Fruit fly (Drosophila melanogaster) whole organism, embryonic: ENCODE data around the gene Ccp84Aa.

Experiments
- Atf3 ChIP-seq: fragments of 200-800 bp; sonication (Bioruptor generic); optimal IDR thresholded peaks from 3 replicates; lab custom pipeline; 2016; ENCODE audit warnings: missing biosample characterization, missing genetic modification characterization
- CG10267 ChIP-seq: fragments of 200-800 bp; sonication (Bioruptor generic); optimal IDR thresholded peaks from 2 replicates; lab custom pipeline; 2018; ENCODE audit warnings: missing biosample characterization, mild to moderate bottlenecking, missing genetic modification characterization, moderate library complexity
- CG10274 ChIP-seq: fragments of 200-800 bp; sonication (Bioruptor generic); optimal IDR thresholded peaks from 3 replicates; lab custom pipeline; 2017; ENCODE audit warnings: missing biosample characterization, mild to moderate bottlenecking, missing genetic modification characterization
- CG11696 ChIP-seq: fragments of 200-800 bp; sonication (Bioruptor generic); IDR thresholded peaks from 2 replicates; pipeline ENCODE4 v1.3.6; 2022; ENCODE audit warnings: missing biosample characterization, missing genetic modification characterization
- CG12104 ChIP-seq: fragments of 200-800 bp; sonication (Bioruptor generic); optimal IDR thresholded peaks from 3 replicates; lab custom pipeline; 2016; ENCODE audit warnings: missing biosample characterization, missing genetic modification characterization
- CG1233 ChIP-seq: fragments of 200-800 bp; sonication (Bioruptor generic); optimal IDR thresholded peaks from 4 replicates; lab custom pipeline; 2018; ENCODE audit warnings: missing biosample characterization, mild to moderate bottlenecking, missing genetic modification characterization
- CG13287 ChIP-seq: fragments of 200-800 bp; sonication (Bioruptor generic); IDR thresholded peaks from 2 replicates; pipeline ENCODE4 v1.3.6; 2022; ENCODE audit warnings: missing biosample characterization, missing genetic modification characterization; ENCODE audit not compliant: partially characterized antibody
- CG13424 ChIP-seq: fragments of 200-800 bp; sonication (Bioruptor generic); optimal IDR thresholded peaks from 2 replicates; lab custom pipeline; 2019; ENCODE audit warnings: missing biosample characterization, mild to moderate bottlenecking, missing genetic modification characterization, moderate library complexity
- CG1647 ChIP-seq: fragments of 200-800 bp; sonication (Bioruptor generic); optimal IDR thresholded peaks from 3 replicates; lab custom pipeline; 2016; ENCODE audit warnings: missing biosample characterization, missing genetic modification characterization
- CG18262 ChIP-seq: fragments of 200-800 bp; optimal IDR thresholded peaks from 3 replicates; lab custom pipeline; 2019; ENCODE audit warnings: missing biosample characterization, mild to moderate bottlenecking, missing genetic modification characterization, moderate library complexity
- CG2678 ChIP-seq: fragments of 200-800 bp; sonication (Bioruptor generic); optimal IDR thresholded peaks from 3 replicates; lab custom pipeline; 2019; ENCODE audit warnings: missing biosample characterization, mild to moderate bottlenecking, missing genetic modification characterization, moderate library complexity
- CG2712 ChIP-seq: fragments of 200-800 bp; optimal IDR thresholded peaks from 3 replicates; lab custom pipeline; 2019; ENCODE audit warnings: missing biosample characterization, mild to moderate bottlenecking, missing genetic modification characterization, moderate library complexity
- CG3995 ChIP-seq: fragments of 200-800 bp; sonication (Bioruptor generic); optimal IDR thresholded peaks from 3 replicates; lab custom pipeline; 2016; ENCODE audit warnings: missing biosample characterization, missing genetic modification characterization
- CG5180 ChIP-seq: fragments of 200-800 bp; sonication (Bioruptor generic); optimal IDR thresholded peaks from 3 replicates; lab custom pipeline; 2017; ENCODE audit warnings: missing biosample characterization, missing genetic modification characterization, mild to moderate bottlenecking, moderate library complexity, missing genetic modification reagents
- CG6272 ChIP-seq: fragments of 200-800 bp; sonication (Bioruptor generic); IDR thresholded peaks from 2 replicates; pipeline ENCODE4 v1.3.6; 2022; ENCODE audit warnings: missing biosample characterization, missing genetic modification characterization
- CG7556 ChIP-seq: fragments of 200-800 bp; sonication (Bioruptor generic); optimal IDR thresholded peaks from 2 replicates; lab custom pipeline; 2017; ENCODE audit warnings: missing biosample characterization, mild to moderate bottlenecking, missing genetic modification characterization
- CG7839 ChIP-seq: fragments of 200-800 bp; sonication (Bioruptor generic); optimal IDR thresholded peaks from 3 replicates; lab custom pipeline; 2018; ENCODE audit warnings: missing biosample characterization, mild to moderate bottlenecking, missing genetic modification characterization, moderate library complexity
- CG8290 ChIP-seq, 3 experiments: fragments of 200-800 bp; sonication (Bioruptor generic); optimal IDR thresholded peaks; 2 replicates each; lab custom pipeline; 2016 to 2019; ENCODE audit warnings: missing biosample characterization in 3 of 3, missing genetic modification characterization in 3 of 3, mild to moderate bottlenecking in 2 of 3, moderate library complexity in 1 of 3
- CG8924 ChIP-seq: fragments of 200-800 bp; optimal IDR thresholded peaks from 3 replicates; lab custom pipeline; 2019; ENCODE audit warnings: missing biosample characterization, mild to moderate bottlenecking, missing genetic modification characterization, moderate library complexity
- CG9727 ChIP-seq: fragments of 200-800 bp; sonication (Bioruptor generic); optimal IDR thresholded peaks from 3 replicates; lab custom pipeline; 2017; ENCODE audit warnings: missing biosample characterization, mild to moderate bottlenecking, missing genetic modification characterization
- CHES-1-like ChIP-seq: fragments of 200-800 bp; sonication (Bioruptor generic); optimal IDR thresholded peaks from 2 replicates; lab custom pipeline; 2016; ENCODE audit warnings: missing biosample characterization, missing genetic modification characterization
- Deaf1 ChIP-seq: fragments of 200-800 bp; optimal IDR thresholded peaks from 3 replicates; lab custom pipeline; 2019; ENCODE audit warnings: missing biosample characterization, mild to moderate bottlenecking, missing genetic modification characterization, moderate library complexity
- Drgx ChIP-seq: fragments of 200-800 bp; sonication (Bioruptor generic); IDR thresholded peaks from 2 replicates; pipeline ENCODE4 v1.3.6; 2022; ENCODE audit warnings: missing biosample characterization, missing genetic modification characterization
- E2f2 ChIP-seq: fragments of 200-800 bp; sonication (Bioruptor generic); IDR thresholded peaks from 2 replicates; pipeline ENCODE4 v1.3.6; 2022; ENCODE audit warnings: missing biosample characterization, missing genetic modification characterization
- H2.0 ChIP-seq: fragments of 200-800 bp; sonication (Bioruptor generic); IDR thresholded peaks from 2 replicates; pipeline ENCODE4 v1.3.6; 2022; ENCODE audit warnings: missing biosample characterization, missing genetic modification characterization
- HLHmδ ChIP-seq: fragments of 200-800 bp; sonication (Bioruptor generic); optimal IDR thresholded peaks from 2 replicates; lab custom pipeline; 2018; ENCODE audit warnings: missing biosample characterization, mild to moderate bottlenecking, missing genetic modification characterization, moderate library complexity
- Hey ChIP-seq: fragments of 200-800 bp; sonication (Bioruptor generic); optimal IDR thresholded peaks from 3 replicates; lab custom pipeline; 2018; ENCODE audit warnings: missing biosample characterization, mild to moderate bottlenecking, missing genetic modification characterization
- Meics ChIP-seq: fragments of 200-800 bp; sonication (Bioruptor generic); optimal IDR thresholded peaks from 2 replicates; lab custom pipeline; 2017; ENCODE audit warnings: missing biosample characterization, mild to moderate bottlenecking, missing genetic modification characterization
- Pdp1 ChIP-seq, 2 experiments: fragments of 200-800 bp; sonication (Bioruptor generic); optimal IDR thresholded peaks; 3 replicates each; lab custom pipeline; 2016; ENCODE audit warnings: missing biosample characterization in 2 of 2, missing genetic modification characterization in 2 of 2, mild to moderate bottlenecking in 1 of 2, moderate library complexity in 1 of 2
- Sox100B ChIP-seq: fragments of 200-800 bp; sonication (Bioruptor generic); optimal IDR thresholded peaks from 3 replicates; lab custom pipeline; 2018; ENCODE audit warnings: missing biosample characterization, mild to moderate bottlenecking, missing genetic modification characterization
- Usf ChIP-seq: fragments of 200-800 bp; sonication (Bioruptor generic); optimal IDR thresholded peaks from 2 replicates; lab custom pipeline; 2017; ENCODE audit warnings: missing genotype, missing biosample characterization, missing genetic modification characterization
- bsh ChIP-seq, 2 experiments: fragments of 200-800 bp; sonication (Bioruptor generic); optimal IDR thresholded peaks; 2 replicates each; lab custom pipeline; 2017 to 2018; ENCODE audit warnings: mild to moderate bottlenecking in 2 of 2, missing biosample characterization in 2 of 2, missing genetic modification characterization in 2 of 2, moderate library complexity in 1 of 2
- btn ChIP-seq: fragments of 200-800 bp; sonication (Bioruptor generic); optimal IDR thresholded peaks from 2 replicates; lab custom pipeline; 2016; ENCODE audit warnings: missing biosample characterization, missing genetic modification characterization
- chif ChIP-seq, 2 experiments: fragments of 200-800 bp; sonication (Bioruptor generic); optimal IDR thresholded peaks; 3 replicates each; lab custom pipeline; 2016; ENCODE audit warnings: missing biosample characterization in 2 of 2, missing genetic modification characterization in 2 of 2
- fd102C ChIP-seq: fragments of 200-800 bp; sonication (Bioruptor generic); optimal IDR thresholded peaks from 2 replicates; lab custom pipeline; 2018; ENCODE audit warnings: missing biosample characterization, mild to moderate bottlenecking, missing genetic modification characterization, moderate library complexity
- kni ChIP-seq: fragments of 200-800 bp; sonication (Bioruptor generic); optimal IDR thresholded peaks from 3 replicates; lab custom pipeline; 2017; ENCODE audit warnings: mild to moderate bottlenecking, missing biosample characterization, missing genetic modification reagents, missing genetic modification characterization
- knrl ChIP-seq: fragments of 200-800 bp; sonication (Bioruptor generic); IDR thresholded peaks from 3 replicates; pipeline ENCODE4 v1.3.6; 2022; ENCODE audit warnings: missing biosample characterization, missing genetic modification characterization; ENCODE audit not compliant: partially characterized antibody
- mld ChIP-seq: fragments of 200-800 bp; sonication (Bioruptor generic); IDR thresholded peaks from 3 replicates; pipeline ENCODE4 v1.3.6; 2022; ENCODE audit warnings: missing biosample characterization, missing genetic modification characterization; ENCODE audit not compliant: partially characterized antibody
- nmo ChIP-seq: fragments of 200-800 bp; sonication (Bioruptor generic); optimal IDR thresholded peaks from 2 replicates; lab custom pipeline; 2018; ENCODE audit warnings: missing biosample characterization, mild to moderate bottlenecking, missing genetic modification characterization, moderate library complexity
- pita ChIP-seq: fragments of 200-800 bp; sonication (Bioruptor generic); optimal IDR thresholded peaks from 2 replicates; lab custom pipeline; 2017; ENCODE audit warnings: missing biosample characterization, mild to moderate bottlenecking, missing genetic modification characterization
- tio ChIP-seq: fragments of 200-800 bp; sonication (Bioruptor generic); optimal IDR thresholded peaks from 2 replicates; lab custom pipeline; 2017; ENCODE audit warnings: missing biosample characterization, missing genetic modification characterization, inconsistent platforms
- tll ChIP-seq, 2 experiments: fragments of 200-800 bp in 1 of 2; fragments of >200 bp in 1 of 2; sonication (Bioruptor generic) in 1 of 2; optimal IDR thresholded peaks; 2 replicates each; lab custom pipeline; 2017 to 2019; ENCODE audit warnings: missing biosample characterization in 2 of 2, missing genetic modification characterization in 2 of 2, mild to moderate bottlenecking in 1 of 2, moderate library complexity in 1 of 2
- vnd ChIP-seq: fragments of 200-800 bp; sonication (Bioruptor generic); IDR thresholded peaks from 3 replicates; pipeline ENCODE4 v1.3.6; 2022; ENCODE audit warnings: missing biosample characterization, missing genetic modification characterization; ENCODE audit not compliant: partially characterized antibody
- vvl ChIP-seq: fragments of 200-800 bp; sonication (Bioruptor generic); IDR thresholded peaks from 2 replicates; pipeline ENCODE4 v1.3.6; 2022; ENCODE audit warnings: missing biosample characterization, missing genetic modification characterization
- wek ChIP-seq: fragments of 200-800 bp; sonication (Bioruptor generic); optimal IDR thresholded peaks from 3 replicates; lab custom pipeline; 2018; ENCODE audit warnings: missing biosample characterization, mild to moderate bottlenecking, missing genetic modification characterization, moderate library complexity
- zfh1 ChIP-seq: fragments of 200-800 bp; sonication (Bioruptor generic); IDR thresholded peaks from 3 replicates; pipeline ENCODE4 v1.3.6; 2022; ENCODE audit warnings: missing biosample characterization, missing genetic modification characterization

The Ccp84Aa gene

DNA sequence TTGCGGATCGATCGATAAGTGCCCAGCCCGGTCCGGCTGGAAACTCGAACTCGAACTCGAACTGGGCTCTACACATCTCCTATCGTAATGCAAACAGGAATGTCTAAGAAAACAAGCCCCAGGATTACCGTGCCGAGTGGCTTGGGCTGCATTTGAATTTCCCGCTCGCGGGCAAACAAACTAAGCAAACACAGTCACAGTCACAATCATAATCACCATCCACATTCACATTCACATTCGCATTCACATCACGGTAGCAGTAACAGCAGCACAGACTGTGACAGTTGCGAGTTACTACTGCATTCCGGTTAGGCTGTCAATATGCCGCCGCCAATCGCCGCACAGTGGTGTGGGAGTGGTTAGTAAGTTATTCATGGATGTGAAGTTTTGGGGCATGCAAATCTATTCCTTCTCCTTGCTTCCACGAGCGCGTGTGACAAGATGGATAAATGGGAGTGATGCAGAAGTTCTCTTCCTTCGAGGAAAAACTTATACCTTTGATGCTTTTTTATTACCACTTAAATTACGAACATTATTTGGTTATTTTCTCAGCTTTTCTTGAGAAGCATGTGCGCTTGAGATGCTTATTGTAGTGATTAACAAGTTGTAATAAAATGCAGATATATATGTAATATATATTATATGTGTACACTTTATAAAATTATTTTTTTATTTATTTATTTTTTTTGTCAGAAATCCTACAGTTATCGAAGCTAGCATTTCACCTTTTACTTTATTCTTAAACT, 39.3 kb upstream of the Ccp84Aa start (continued):
- no peak for TF ChIP-seq Deaf1
- peak; percentile 9; the same call in 1 of the 2 replicates for TF ChIP-seq CG13287 (GFP tag; lab: Robert Waterston, UW)
- peak; percentile 61 for TF ChIP-seq CG18262 (tag; lab: Kevin White, UChicago)
- TF ChIP-seq CG13424 (tag; lab: Kevin White, UChicago): peak; percentile 18
- peak; percentile 65 for TF ChIP-seq CG7556 (GFP tag; lab: Kevin White, UChicago)
- peak; percentile 15 for TF ChIP-seq CG7839 (tag; lab: Kevin White, UChicago)
- TF ChIP-seq mld: no peak
- TF ChIP-seq pita (GFP tag; lab: Kevin White, UChicago): no peak
- TF ChIP-seq kni (GFP tag; lab: Kevin White, UChicago): no peak
- TF ChIP-seq E2f2 (GFP tag; lab: Robert Waterston, UW): peak; percentile 66
- TF ChIP-seq Usf (GFP tag; lab: Kevin White, UChicago): no peak
- 0 out of 3 replicates have a peak, but pooled peaks have one; percentile 13 for TF ChIP-seq knrl
- TF ChIP-seq CG6272 (GFP tag; lab: Robert Waterston, UW): 0 out of 2 replicates have a peak, but pooled peaks have one; percentile 5
- peak in 1 of 2 experiments; percentile 12 for TF ChIP-seq Pdp1 (GFP tag; optimal IDR thresholded peaks at IDR 0.05; lab: Kevin White, UChicago)
- 0 out of 2 replicates have a peak, but pooled peaks have one; percentile 33 for TF ChIP-seq CG11696
- peak in 1 of 2 experiments; percentile 17 for TF ChIP-seq chif (GFP tag; optimal IDR thresholded peaks at IDR 0.05; lab: Kevin White, UChicago)
- TF ChIP-seq fd102C (GFP tag; lab: Kevin White, UChicago): peak; percentile 78
- peak; percentile 51 for TF ChIP-seq nmo (GFP tag; lab: Kevin White, UChicago)
- TF ChIP-seq CG2678 (tag; lab: Kevin White, UChicago): peak; percentile 20
- TF ChIP-seq H2.0 (GFP tag; lab: Robert Waterston, UW): no peak
- peak; percentile 27 for TF ChIP-seq Sox100B (GFP tag; lab: Kevin White, UChicago)
- TF ChIP-seq Atf3 (GFP tag; lab: Kevin White, UChicago): peak; percentile 7
- peak; percentile 87 for TF ChIP-seq CG5180 (GFP tag; lab: Kevin White, UChicago)
- TF ChIP-seq CG8290 (GFP tag; optimal IDR thresholded peaks at IDR 0.05; lab: Kevin White, UChicago): no peak
- peak in 1 of 2 experiments; percentile 14 for TF ChIP-seq CG8290 (tag; optimal IDR thresholded peaks at IDR 0.05; lab: Kevin White, UChicago)
- no peak for TF ChIP-seq CG10274 (GFP tag; lab: Kevin White, UChicago)
- TF ChIP-seq btn (GFP tag; lab: Kevin White, UChicago): peak; percentile 8
- peak; percentile 9 for TF ChIP-seq CG8924
- TF ChIP-seq CG1233 (GFP tag; lab: Kevin White, UChicago): peak; percentile 12
- peak; percentile 14 for TF ChIP-seq CG2712 (tag; lab: Kevin White, UChicago)
- peak; percentile 29; the same call in 1 of the 2 replicates for TF ChIP-seq vvl
- no peak for TF ChIP-seq Hey
- no peak for TF ChIP-seq CHES-1-like (GFP tag; lab: Kevin White, UChicago)
- TF ChIP-seq tll (GFP tag; optimal IDR thresholded peaks at IDR 0.05; lab: Kevin White, UChicago): peak in 1 of 2 experiments; percentile 59
- peak; percentile 30 for TF ChIP-seq HLHmδ (GFP tag; lab: Kevin White, UChicago)
- TF ChIP-seq zfh1 (GFP tag; lab: Robert Waterston, UW): peak; percentile 58; the same call in 2 of the 3 replicates
- TF ChIP-seq Meics (GFP tag; lab: Kevin White, UChicago): no peak
- TF ChIP-seq CG3995 (GFP tag; lab: Kevin White, UChicago): peak; percentile 95
- peak; percentile 18 for TF ChIP-seq wek (GFP tag; lab: Kevin White, UChicago)
- no peak for TF ChIP-seq CG1647 (GFP tag; lab: Kevin White, UChicago)
- TF ChIP-seq bsh (GFP tag; optimal IDR thresholded peaks at IDR 0.05; lab: Kevin White, UChicago): peak in 1 of 2 experiments; percentile 51
- peak; percentile 39 for TF ChIP-seq CG9727
- TF ChIP-seq CG10267 (tag; lab: Kevin White, UChicago): peak; percentile 7
- peak; percentile 8 for TF ChIP-seq CG12104 (GFP tag; lab: Kevin White, UChicago)
- TF ChIP-seq tio (GFP tag; lab: Kevin White, UChicago): peak; percentile 42
- TF ChIP-seq Drgx (GFP tag; lab: Robert Waterston, UW): 0 out of 2 replicates have a peak, but pooled peaks have one; percentile 10
- no peak for TF ChIP-seq vnd (GFP tag; lab: Robert Waterston, UW)
